Worm (Caenorhabditis elegans) whole organism, L3 larva: Measurements from ENCODE around the gene hda-4.
A peak's percentile ranks its signal among the peaks of the same experiment; 100 is the strongest.

Experiments used
- R02D3.7 ChIP-seq: fragments of 150-350 bp; optimal IDR thresholded peaks from 2 replicates; lab custom pipeline; 2014; ENCODE audit warnings: missing biosample characterization, missing genetic modification characterization
- ZK546.5 ChIP-seq: sonication (generic microtip); optimal IDR thresholded peaks from 2 replicates; lab custom pipeline; 2017; ENCODE audit warnings: missing biosample characterization, missing genetic modification characterization
- aly-2 ChIP-seq: fragments of 150-350 bp; optimal IDR thresholded peaks from 2 replicates; lab custom pipeline; 2014; ENCODE audit warnings: missing biosample characterization, missing genetic modification characterization
- ama-1 ChIP-seq: fragments of 150-350 bp; optimal IDR thresholded peaks from 2 replicates; lab custom pipeline; 2018
- ceh-16 ChIP-seq: sonication (generic microtip); optimal IDR thresholded peaks from 2 replicates; lab custom pipeline; 2017; ENCODE audit warnings: missing biosample characterization, missing genetic modification characterization
- ceh-28 ChIP-seq: fragments of 150-350 bp; optimal IDR thresholded peaks from 2 replicates; lab custom pipeline; 2014; ENCODE audit warnings: missing biosample characterization, missing genetic modification reagents, missing genetic modification characterization
- ceh-82 ChIP-seq: fragments of 150-350 bp; optimal IDR thresholded peaks from 2 replicates; lab custom pipeline; 2014; ENCODE audit warnings: missing biosample characterization, missing genetic modification characterization
- ceh-9 ChIP-seq: sonication (generic microtip); optimal IDR thresholded peaks from 2 replicates; lab custom pipeline; 2018; ENCODE audit warnings: missing biosample characterization, missing genetic modification characterization
- daf-12 ChIP-seq: fragments of 150-350 bp; optimal IDR thresholded peaks from 2 replicates; lab custom pipeline; 2014; ENCODE audit warnings: missing biosample characterization, missing genetic modification reagents, missing genetic modification characterization
- egl-27 ChIP-seq: sonication (generic microtip); optimal IDR thresholded peaks from 4 replicates; lab custom pipeline; 2017; ENCODE audit warnings: missing biosample characterization, missing genetic modification reagents, missing genetic modification characterization
- egl-5 ChIP-seq: fragments of 150-350 bp; optimal IDR thresholded peaks from 2 replicates; lab custom pipeline; 2017; ENCODE audit warnings: missing biosample characterization, missing genetic modification reagents, missing genetic modification characterization, inconsistent platforms
- elt-1 ChIP-seq: fragments of 150-350 bp; optimal IDR thresholded peaks from 2 replicates; lab custom pipeline; 2014; ENCODE audit warnings: missing biosample characterization, missing genetic modification characterization
- elt-2 ChIP-seq: sonication (generic microtip); optimal IDR thresholded peaks from 2 replicates; lab custom pipeline; 2016; ENCODE audit warnings: missing genetic modification reagents, mild to moderate bottlenecking, missing genetic modification characterization, missing compliant biosample characterization
- elt-3 ChIP-seq, 3 experiments: fragments of 150-350 bp in 1 of 3; sonication (generic microtip) in 2 of 3; optimal IDR thresholded peaks; 2 replicates in 2 of 3; 4 replicates in 1 of 3; lab custom pipeline; 2014 to 2017; ENCODE audit warnings: missing biosample characterization in 3 of 3, missing genetic modification characterization in 3 of 3
- eor-1 ChIP-seq, 2 experiments: fragments of 150-350 bp; optimal IDR thresholded peaks; 2 replicates each; lab custom pipeline; 2014 to 2018; ENCODE audit warnings: missing biosample characterization in 2 of 2, missing genetic modification characterization in 2 of 2
- fkh-10 ChIP-seq: sonication (generic microtip); optimal IDR thresholded peaks from 2 replicates; lab custom pipeline; 2017; ENCODE audit warnings: missing biosample characterization, missing genetic modification reagents, missing genetic modification characterization
- fkh-2 ChIP-seq: fragments of 150-350 bp; optimal IDR thresholded peaks from 2 replicates; lab custom pipeline; 2014; ENCODE audit warnings: missing biosample characterization, missing genetic modification reagents, missing genetic modification characterization
- fos-1 ChIP-seq: fragments of 150-350 bp; optimal IDR thresholded peaks from 2 replicates; lab custom pipeline; 2014; ENCODE audit warnings: missing biosample characterization, missing genetic modification characterization
- hmg-11 ChIP-seq: sonication (generic microtip); optimal IDR thresholded peaks from 2 replicates; lab custom pipeline; 2016; ENCODE audit warnings: missing genetic modification characterization, missing compliant biosample characterization
- jun-1 ChIP-seq: fragments of 150-350 bp; optimal IDR thresholded peaks from 2 replicates; lab custom pipeline; 2014; ENCODE audit warnings: missing biosample characterization, missing genetic modification reagents, missing genetic modification characterization
- lin-15B ChIP-seq: fragments of 150-350 bp; optimal IDR thresholded peaks from 2 replicates; lab custom pipeline; 2014; ENCODE audit warnings: missing biosample characterization, missing genetic modification characterization
- lin-39 ChIP-seq: fragments of 150-350 bp; optimal IDR thresholded peaks from 2 replicates; lab custom pipeline; 2018; ENCODE audit warnings: missing biosample characterization, missing genetic modification reagents, missing genetic modification characterization
- lsy-12 ChIP-seq: sonication (generic microtip); optimal IDR thresholded peaks from 2 replicates; lab custom pipeline; 2016; ENCODE audit warnings: mild to moderate bottlenecking, missing genetic modification characterization, missing compliant biosample characterization
- mdl-1 ChIP-seq: fragments of 150-350 bp; optimal IDR thresholded peaks from 2 replicates; lab custom pipeline; 2014; ENCODE audit warnings: missing biosample characterization, missing genetic modification characterization
- mml-1 ChIP-seq: fragments of 150-350 bp; sonication (generic microtip); optimal IDR thresholded peaks from 3 replicates; lab custom pipeline; 2014; ENCODE audit warnings: missing biosample characterization, missing genetic modification characterization
- nfya-1 ChIP-seq: sonication (generic microtip); optimal IDR thresholded peaks from 2 replicates; lab custom pipeline; 2017; ENCODE audit warnings: missing genetic modification characterization, mild to moderate bottlenecking, missing compliant biosample characterization, antibody characterized with exemption, moderate library complexity; ENCODE audit not compliant: insufficient read depth
- nhr-11 ChIP-seq: fragments of 150-350 bp; optimal IDR thresholded peaks from 2 replicates; lab custom pipeline; 2014; ENCODE audit warnings: missing biosample characterization, missing genetic modification characterization
- nhr-12 ChIP-seq: fragments of 150-350 bp; optimal IDR thresholded peaks from 2 replicates; lab custom pipeline; 2014; ENCODE audit warnings: missing biosample characterization, missing genetic modification characterization
- nhr-23 ChIP-seq: fragments of 150-350 bp; optimal IDR thresholded peaks from 2 replicates; lab custom pipeline; 2014; ENCODE audit warnings: missing biosample characterization, missing genetic modification reagents, missing genetic modification characterization
- nhr-237 ChIP-seq: fragments of 150-350 bp; optimal IDR thresholded peaks from 2 replicates; lab custom pipeline; 2014; ENCODE audit warnings: missing biosample characterization, missing genetic modification characterization
- nhr-25 ChIP-seq: sonication (generic microtip); optimal IDR thresholded peaks from 2 replicates; lab custom pipeline; 2017; ENCODE audit warnings: missing biosample characterization, missing genetic modification characterization
- nhr-28 ChIP-seq: fragments of 150-350 bp; optimal IDR thresholded peaks from 2 replicates; lab custom pipeline; 2014; ENCODE audit warnings: missing biosample characterization, missing genetic modification characterization
- nhr-43 ChIP-seq: sonication (generic microtip); optimal IDR thresholded peaks from 2 replicates; lab custom pipeline; 2016; ENCODE audit warnings: mild to moderate bottlenecking, missing genetic modification characterization, missing compliant biosample characterization; ENCODE audit not compliant: poor library complexity, severe bottlenecking
- nhr-67 ChIP-seq: fragments of 150-350 bp; optimal IDR thresholded peaks from 2 replicates; lab custom pipeline; 2014; ENCODE audit warnings: missing biosample characterization, missing genetic modification characterization
- nhr-76 ChIP-seq: fragments of 150-350 bp; sonication (generic microtip); optimal IDR thresholded peaks from 5 replicates; lab custom pipeline; 2014; ENCODE audit warnings: missing biosample characterization, missing genetic modification characterization
- nhr-77 ChIP-seq: fragments of 150-350 bp; optimal IDR thresholded peaks from 2 replicates; lab custom pipeline; 2014; ENCODE audit warnings: missing biosample characterization, missing genetic modification characterization
- pha-4 ChIP-seq: fragments of 150-350 bp; optimal IDR thresholded peaks from 2 replicates; lab custom pipeline; 2014; ENCODE audit warnings: missing biosample characterization, missing genetic modification reagents, missing genetic modification characterization
- pqm-1 ChIP-seq: fragments of 150-350 bp; optimal IDR thresholded peaks from 2 replicates; lab custom pipeline; 2017; ENCODE audit warnings: missing biosample characterization, missing genetic modification characterization, inconsistent platforms
- sea-2 ChIP-seq: fragments of 150-350 bp; sonication (generic microtip); optimal IDR thresholded peaks from 4 replicates; lab custom pipeline; 2014; ENCODE audit warnings: missing biosample characterization, missing genetic modification reagents, missing genetic modification characterization
- skn-1 ChIP-seq: fragments of 150-350 bp; optimal IDR thresholded peaks from 2 replicates; lab custom pipeline; 2014; ENCODE audit warnings: missing biosample characterization, missing genetic modification characterization
- snpc-4 ChIP-seq: fragments of 150-350 bp; optimal IDR thresholded peaks from 2 replicates; lab custom pipeline; 2014; ENCODE audit warnings: missing biosample characterization, missing genetic modification characterization
- tbx-2 ChIP-seq: sonication (generic microtip); optimal IDR thresholded peaks from 2 replicates; lab custom pipeline; 2016; ENCODE audit warnings: mild to moderate bottlenecking, missing genetic modification characterization, missing compliant biosample characterization
- unc-39 ChIP-seq: sonication (generic microtip); optimal IDR thresholded peaks from 4 replicates; lab custom pipeline; 2017; ENCODE audit warnings: missing biosample characterization, missing genetic modification characterization
- unc-62 ChIP-seq: fragments of 150-350 bp; sonication (generic microtip); optimal IDR thresholded peaks from 4 replicates; lab custom pipeline; 2014; ENCODE audit warnings: missing biosample characterization, missing genetic modification reagents, missing genetic modification characterization
- zag-1 ChIP-seq: fragments of 150-350 bp; optimal IDR thresholded peaks from 2 replicates; lab custom pipeline; 2014; ENCODE audit warnings: missing biosample characterization, missing genetic modification characterization
- ztf-11 ChIP-seq: fragments of 150-350 bp; optimal IDR thresholded peaks from 2 replicates; lab custom pipeline; 2014; ENCODE audit warnings: missing biosample characterization, missing genetic modification characterization
- ztf-4 ChIP-seq: fragments of 150-350 bp; optimal IDR thresholded peaks from 2 replicates; lab custom pipeline; 2014; ENCODE audit warnings: missing biosample characterization, missing genetic modification characterization

hda-4 gene

DNA sequence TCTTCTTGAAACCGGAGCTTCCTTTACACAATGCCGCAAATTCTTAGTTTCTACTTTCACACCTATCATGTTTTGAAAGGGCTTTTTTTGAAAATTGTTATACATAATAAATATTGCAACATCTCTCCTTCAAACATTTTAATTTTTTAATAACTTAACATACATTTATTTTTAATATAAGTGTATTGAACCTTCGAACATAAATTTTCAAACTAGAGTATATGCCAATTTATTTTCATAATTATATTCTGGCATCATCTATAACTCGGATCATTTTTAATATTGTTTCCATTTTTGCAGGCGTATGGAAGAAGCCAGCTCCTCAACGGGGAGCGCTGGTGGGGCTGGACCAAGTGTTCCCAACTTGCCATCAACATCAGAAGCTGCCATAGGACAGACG, at the start of gene hda-4:
Gene hda-4, plus strand, starts transcription at position 301 of the 400 bp plus-strand sequence.
- TF ChIP-seq lsy-12 (no peak), egl-27 (no peak), unc-62 (GFP tag; lab: Kevin White, UChicago) (no peak), ceh-82 (tag; lab: Kevin White, UChicago) (no peak), elt-2 (no peak), ztf-11 (no peak), fkh-10 (GFP tag; lab: Kevin White, UChicago) (no peak)

ce11 chrX:16681910-16682493, 47.4 kb upstream of the hda-4 start:
- TF ChIP-seq egl-5 (tag; lab: Kevin White, UChicago) (peak; percentile 98), tbx-2 (peak; percentile 98), nhr-12 (tag; lab: Kevin White, UChicago) (peak; percentile 42), mdl-1 (tag; lab: Kevin White, UChicago) (peak; percentile 76), nhr-23 (tag; lab: Kevin White, UChicago) (peak; percentile 99), elt-1 (peak; percentile 78), ceh-16 (tag; lab: Kevin White, UChicago) (peak; percentile 79), elt-3 (tag; optimal IDR thresholded peaks at IDR 0.05; lab: Kevin White, UChicago) (peak; percentile 66 to 98 (median 96)), pqm-1 (tag; lab: Kevin White, UChicago) (peak; percentile 96), nhr-77 (peak; percentile 99), nhr-25 (tag; lab: Kevin White, UChicago) (peak; percentile 98), nhr-11 (peak; percentile 97), sea-2 (GFP tag; lab: Kevin White, UChicago) (peak; percentile 73), nhr-43 (peak; percentile 99), ceh-82 (tag; lab: Kevin White, UChicago) (peak; percentile 97), ztf-11 (peak; percentile 63), aly-2 (tag; lab: Kevin White, UChicago) (peak; percentile 93), ceh-28 (tag; lab: Kevin White, UChicago) (peak; percentile 100), lin-39 (tag; lab: Kevin White, UChicago) (peak; percentile 100), fkh-10 (GFP tag; lab: Kevin White, UChicago) (peak; percentile 98), pha-4 (tag; lab: Kevin White, UChicago) (peak; percentile 99), fkh-2 (peak; percentile 79), nfya-1 (tag; lab: Kevin White, UChicago) (peak; percentile 96), fos-1 (tag; lab: Kevin White, UChicago) (peak; percentile 96), ztf-4 (tag; lab: Kevin White, UChicago) (peak; percentile 93), nhr-237 (no peak), nhr-67 (tag; lab: Kevin White, UChicago) (peak; percentile 72), ZK546.5 (tag; lab: Kevin White, UChicago) (peak; percentile 68), egl-27 (peak; percentile 96), nhr-76 (peak; percentile 87), mml-1 (tag; lab: Kevin White, UChicago) (no peak), hmg-11 (tag; lab: Kevin White, UChicago) (peak; percentile 99), lsy-12 (peak; percentile 96), zag-1 (tag; lab: Kevin White, UChicago) (peak; percentile 89), nhr-28 (tag; lab: Kevin White, UChicago) (peak; percentile 92), skn-1 (tag; lab: Kevin White, UChicago) (peak; percentile 99), ama-1 (lab: Kevin White, UChicago) (no peak), snpc-4 (tag; lab: Kevin White, UChicago) (peak; percentile 96), unc-39 (tag; lab: Kevin White, UChicago) (peak; percentile 68), eor-1 (tag; optimal IDR thresholded peaks at IDR 0.05; lab: Kevin White, UChicago) (peak in 1 of 2 experiments; percentile 85), ceh-9 (tag; lab: Kevin White, UChicago) (peak; percentile 84), lin-15B (tag; lab: Kevin White, UChicago) (peak; percentile 62), elt-2 (peak; percentile 87), R02D3.7 (tag; lab: Kevin White, UChicago) (peak; percentile 94), daf-12 (peak; percentile 82), unc-62 (GFP tag; lab: Kevin White, UChicago) (peak; percentile 92), jun-1 (tag; lab: Kevin White, UChicago) (peak; percentile 99)
